Fruit fly (Drosophila melanogaster): ENCODE data around the gene YL-1.

DNA sequence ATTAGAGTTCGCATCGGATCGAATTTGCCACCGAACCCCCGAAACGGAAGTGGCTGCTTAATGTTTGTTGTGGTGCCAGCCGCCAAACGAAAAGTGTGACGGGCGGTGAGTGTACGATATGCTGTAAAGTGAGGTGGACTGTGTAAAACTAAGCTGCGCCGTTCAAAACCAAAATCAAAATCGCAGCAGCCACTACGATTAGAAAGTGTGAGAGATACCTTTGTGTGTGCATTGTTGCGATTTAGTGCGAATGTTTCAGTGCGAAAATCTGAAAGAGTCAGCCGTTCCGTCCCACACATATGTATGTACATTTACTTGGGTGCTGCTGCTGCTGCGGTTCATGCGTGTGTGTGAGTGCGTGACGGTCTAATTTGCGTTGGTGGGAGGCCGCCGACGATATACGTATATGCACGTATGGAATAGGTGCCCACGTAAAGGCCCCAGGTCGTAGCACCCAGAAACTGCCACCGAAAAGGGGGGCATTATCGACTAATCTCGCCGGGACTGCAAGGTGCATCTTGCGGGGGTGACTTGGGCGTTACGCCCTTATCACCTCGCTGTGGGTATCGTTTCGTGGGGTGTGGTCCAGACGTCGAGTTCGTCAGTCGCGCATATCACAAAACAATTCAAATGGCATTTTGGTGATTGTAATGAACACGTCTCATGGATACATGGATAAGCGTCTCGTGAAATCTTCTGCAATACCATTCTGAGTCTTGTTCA, 6.8 kb downstream of the YL-1 start:
- TF ChIP-seq CG7101 (tag; optimal IDR thresholded peaks at IDR 0.05) (no peak), cnc (optimal IDR thresholded peaks at IDR 0.05) (no peak), CG33017 (tag; optimal IDR thresholded peaks at IDR 0.05) (no peak), ovo (GFP tag; optimal IDR thresholded peaks at IDR 0.05) (no peak), cic (GFP tag; optimal IDR thresholded peaks at IDR 0.05) (peak; percentile 21), CG14711 (tag; optimal IDR thresholded peaks at IDR 0.05) (no peak)
